Worm (Caenorhabditis elegans) whole organism, midembryonic: ENCODE results near the gene clec-243.
"Not testable (repeated sequence)": the region's sequence is repeated elsewhere in the genome, so short reads cannot be mapped to it uniquely, and the experiment has no call there.

Experiments
- T22C8.4 ChIP-seq: fragments of 200-800 bp; sonication (Bioruptor generic); IDR thresholded peaks from 2 replicates; pipeline ENCODE4 v1.3.6; 2022; ENCODE audit warnings: missing genetic modification characterization, missing compliant biosample characterization
- cog-1 ChIP-seq: sonication (generic microtip); optimal IDR thresholded peaks from 2 replicates; lab custom pipeline; 2016; ENCODE audit warnings: missing genetic modification characterization, missing compliant biosample characterization
- flt-1 ChIP-seq: fragments of 200-800 bp; sonication (Bioruptor generic); IDR thresholded peaks from 2 replicates; pipeline ENCODE4 v1.3.6; 2022; ENCODE audit warnings: missing genetic modification characterization, missing compliant biosample characterization
- klf-2 ChIP-seq: fragments of 200-800 bp; sonication (Bioruptor generic); conservative IDR thresholded peaks from 2 replicates; pipeline ENCODE4 v1.3.6; 2022; ENCODE audit warnings: missing genetic modification reagents, missing genetic modification characterization, missing compliant biosample characterization
- med-1 ChIP-seq: sonication (generic microtip); optimal IDR thresholded peaks from 2 replicates; lab custom pipeline; 2017; ENCODE audit warnings: missing genetic modification characterization, mild to moderate bottlenecking, missing compliant biosample characterization, antibody characterized with exemption, missing genetic modification reagents; ENCODE audit not compliant: insufficient read depth
- ref-1 ChIP-seq: fragments of 200-800 bp; sonication (Bioruptor generic); conservative IDR thresholded peaks from 2 replicates; pipeline ENCODE4 v1.3.6; 2022; ENCODE audit warnings: missing genetic modification reagents, missing genetic modification characterization, missing compliant biosample characterization
- tab-1 ChIP-seq: fragments of 200-800 bp; sonication (Bioruptor generic); IDR thresholded peaks from 2 replicates; pipeline ENCODE4 v1.3.6; 2022; ENCODE audit warnings: missing genetic modification characterization, missing compliant biosample characterization
- ztf-23 ChIP-seq: fragments of 200-800 bp; sonication (Bioruptor generic); IDR thresholded peaks from 2 replicates; pipeline ENCODE4 v1.3.6; 2022; ENCODE audit warnings: missing genetic modification reagents, missing genetic modification characterization, missing compliant biosample characterization
- ztf-29 ChIP-seq: fragments of 200-800 bp; sonication (Bioruptor generic); IDR thresholded peaks from 2 replicates; pipeline ENCODE4 v1.3.6; 2022; ENCODE audit warnings: missing genetic modification reagents, missing genetic modification characterization, missing compliant biosample characterization

Gene clec-243

ce11 chrV:17255454-17255853, 6.6 kb upstream of the clec-243 start, which contains the start of gene srh-115:
TSS of gene srh-115 (plus strand) at chrV:17255754.
- TF ChIP-seq flt-1: no peak
- no peak for TF ChIP-seq tab-1 (GFP tag; lab: Robert Waterston, UW)
- TF ChIP-seq med-1: no peak
- no peak for TF ChIP-seq ztf-29 (GFP tag; lab: Robert Waterston, UW)
- no peak for TF ChIP-seq ztf-23 (GFP tag; lab: Robert Waterston, UW)
- no peak for TF ChIP-seq klf-2 (GFP tag; lab: Robert Waterston, UW)
- TF ChIP-seq cog-1 (tag; lab: Kevin White, UChicago): no peak
- no peak for TF ChIP-seq ref-1
- TF ChIP-seq T22C8.4 (GFP tag; lab: Robert Waterston, UW): no peak

DNA sequence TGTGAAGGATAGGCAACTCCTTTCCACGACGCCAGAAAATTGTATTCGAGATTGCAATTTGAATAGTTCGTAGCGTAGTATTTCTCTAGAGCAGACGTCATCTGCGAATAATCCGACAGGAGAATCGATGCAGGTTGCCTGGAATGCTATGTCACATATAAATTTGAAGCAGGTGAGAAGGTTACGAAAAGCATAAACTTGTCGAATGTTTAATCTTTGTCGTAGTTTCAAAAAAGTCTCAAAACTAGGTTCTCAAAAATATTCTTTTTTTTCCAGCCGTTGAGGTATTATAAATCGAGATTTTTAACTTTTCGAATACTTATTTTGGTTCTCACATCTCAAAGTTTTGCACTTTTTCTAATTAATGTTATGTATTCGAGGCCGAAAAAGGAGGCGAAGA, 6.2 kb upstream of the clec-243 start, which contains the start of gene srh-116:
Gene srh-116, minus strand, starts transcription at position 101 of the 400 bp plus-strand sequence.
- not testable (repeated sequence) for TF ChIP-seq T22C8.4, ztf-23, klf-2 (GFP tag; lab: Robert Waterston, UW)

DNA sequence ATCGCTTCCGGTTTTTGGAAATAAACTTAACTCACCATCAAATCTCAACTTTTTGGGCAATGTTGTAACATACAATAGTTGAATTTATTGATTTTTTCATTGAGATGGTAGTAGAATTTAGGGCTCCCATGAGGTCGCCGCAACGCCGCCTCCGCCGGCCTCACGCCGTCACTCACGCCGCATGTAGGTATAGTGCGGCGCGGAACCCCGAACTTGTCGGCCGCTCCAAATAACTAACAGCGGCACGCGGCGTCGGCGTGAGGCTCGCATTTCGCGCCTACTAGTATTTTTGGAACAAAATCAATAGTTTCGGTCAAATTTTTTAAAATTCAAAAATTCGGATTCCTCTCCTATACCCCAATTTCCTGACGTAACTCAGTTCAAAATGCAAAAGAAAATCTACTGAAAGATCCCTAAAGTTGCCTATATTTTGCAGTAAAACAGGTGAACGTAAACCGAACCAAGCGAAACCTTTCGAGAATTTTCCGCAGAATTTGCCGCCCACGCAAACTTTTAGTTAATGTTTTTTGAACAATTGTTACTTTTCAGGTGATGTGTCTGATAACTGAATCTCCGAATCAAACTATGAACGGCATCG, 2.6 kb upstream of the clec-243 start, which contains the start of gene Y61B8A.6:
Gene Y61B8A.6, plus strand, starts transcription at position 548 of the 598 bp plus-strand sequence.
- no peak for TF ChIP-seq tab-1 (GFP tag; lab: Robert Waterston, UW)
- TF ChIP-seq flt-1: no peak
- 0 out of 2 replicates have a peak, but pooled peaks have one; percentile 9 for TF ChIP-seq T22C8.4 (GFP tag; lab: Robert Waterston, UW)
- no peak for TF ChIP-seq med-1
- no peak for TF ChIP-seq ztf-29 (GFP tag; lab: Robert Waterston, UW)
- no peak for TF ChIP-seq ztf-23 (GFP tag; lab: Robert Waterston, UW)
- no peak for TF ChIP-seq cog-1 (tag; lab: Kevin White, UChicago)
- no peak for TF ChIP-seq klf-2 (GFP tag; lab: Robert Waterston, UW)

DNA sequence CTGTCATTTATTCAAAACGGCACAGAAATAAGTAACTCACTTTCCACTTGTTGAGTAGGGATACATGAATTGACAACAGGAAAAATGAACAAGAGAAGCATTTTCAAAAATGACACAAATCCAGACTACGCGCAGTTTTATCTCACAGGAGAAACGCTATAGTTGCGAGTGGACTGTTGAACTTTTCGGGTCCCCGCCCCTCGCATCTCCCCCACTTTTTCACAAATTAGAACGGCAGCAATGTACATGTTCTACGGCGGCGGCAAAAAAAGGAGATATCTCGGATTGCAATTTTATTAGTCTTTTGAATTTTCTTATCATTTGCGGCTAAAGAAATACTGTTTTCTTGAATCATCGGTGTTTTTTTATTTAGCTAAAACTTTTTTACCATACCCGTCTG, 3.4 kb downstream of the clec-243 start, which contains the start of gene clec-242:
Gene clec-242, minus strand, starts transcription at position 101 of the 400 bp plus-strand sequence.
- TF ChIP-seq flt-1 (no peak), cog-1 (tag; lab: Kevin White, UChicago) (no peak), T22C8.4 (GFP tag; lab: Robert Waterston, UW) (no peak), tab-1 (GFP tag; lab: Robert Waterston, UW) (no peak), ref-1 (no peak), klf-2 (GFP tag; lab: Robert Waterston, UW) (no peak)

DNA sequence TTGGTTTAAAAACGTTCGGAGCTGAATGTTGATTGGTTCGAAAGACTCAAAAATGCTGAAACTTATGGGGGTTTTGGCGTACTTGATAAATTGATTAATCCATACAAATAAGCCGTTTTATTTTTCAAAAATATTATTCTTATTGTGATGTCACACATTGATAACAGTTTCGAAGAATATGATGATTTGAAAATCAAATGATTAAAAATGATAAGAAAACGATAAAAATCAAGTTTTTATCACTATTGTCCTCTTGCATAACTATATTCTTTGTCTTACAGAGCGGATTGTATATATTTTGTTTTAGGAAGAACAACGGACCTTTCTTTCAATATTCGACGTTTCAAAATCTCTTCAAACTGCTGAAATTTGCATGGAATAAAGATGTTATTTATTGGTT, 5.8 kb downstream of the clec-243 start:
- no peak for TF ChIP-seq cog-1 (tag; lab: Kevin White, UChicago)
- no peak for TF ChIP-seq ztf-23 (GFP tag; lab: Robert Waterston, UW)
- TF ChIP-seq med-1: no peak
- TF ChIP-seq ztf-29 (GFP tag; lab: Robert Waterston, UW): no peak
- no peak for TF ChIP-seq flt-1
- no peak for TF ChIP-seq tab-1 (GFP tag; lab: Robert Waterston, UW)
- TF ChIP-seq klf-2 (GFP tag; lab: Robert Waterston, UW): no peak
- TF ChIP-seq T22C8.4 (GFP tag; lab: Robert Waterston, UW): no peak
- no peak for TF ChIP-seq ref-1

DNA sequence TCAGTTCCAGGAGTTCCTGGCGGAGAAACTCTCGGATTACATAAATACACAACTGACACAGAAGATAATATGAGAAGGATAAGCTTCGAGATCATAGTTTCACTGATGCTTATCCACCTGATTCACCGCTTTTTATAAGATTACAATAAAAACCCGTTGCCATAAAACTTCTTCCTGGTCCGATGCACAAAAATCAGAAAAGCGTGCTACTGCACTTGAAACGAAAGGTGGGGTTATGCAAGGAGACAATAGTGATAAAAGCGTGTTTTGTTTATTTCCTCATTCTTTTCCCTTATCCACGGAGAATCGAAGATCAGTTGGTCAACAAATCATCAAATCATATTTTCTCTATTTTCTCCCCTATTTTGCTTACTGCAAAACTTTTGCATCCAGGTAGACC, 6.3 kb downstream of the clec-243 start, which contains the start of gene Y68A4B.3:
Gene Y68A4B.3, minus strand, starts transcription at position 101 of the 400 bp plus-strand sequence.
- TF ChIP-seq ztf-29 (GFP tag; lab: Robert Waterston, UW): no peak
- TF ChIP-seq flt-1: no peak
- TF ChIP-seq T22C8.4 (GFP tag; lab: Robert Waterston, UW): no peak
- TF ChIP-seq tab-1 (GFP tag; lab: Robert Waterston, UW): no peak
- no peak for TF ChIP-seq cog-1 (tag; lab: Kevin White, UChicago)
- TF ChIP-seq med-1: no peak
- TF ChIP-seq ztf-23 (GFP tag; lab: Robert Waterston, UW): no peak
- no peak for TF ChIP-seq klf-2 (GFP tag; lab: Robert Waterston, UW)
- no peak for TF ChIP-seq ref-1

- TF ChIP-seq tab-1 (GFP tag; lab: Robert Waterston, UW): no peak
- TF ChIP-seq klf-2 (GFP tag; lab: Robert Waterston, UW): no peak
- TF ChIP-seq ref-1: no peak
- no peak for TF ChIP-seq ztf-23 (GFP tag; lab: Robert Waterston, UW)
- TF ChIP-seq cog-1 (tag; lab: Kevin White, UChicago): no peak
- no peak for TF ChIP-seq T22C8.4 (GFP tag; lab: Robert Waterston, UW)
- TF ChIP-seq ztf-29 (GFP tag; lab: Robert Waterston, UW): no peak
- no peak for TF ChIP-seq med-1
- no peak for TF ChIP-seq flt-1
Observed at ce11 chrV:17241278-17241661, 7.5 kb downstream of the clec-243 start.

DNA sequence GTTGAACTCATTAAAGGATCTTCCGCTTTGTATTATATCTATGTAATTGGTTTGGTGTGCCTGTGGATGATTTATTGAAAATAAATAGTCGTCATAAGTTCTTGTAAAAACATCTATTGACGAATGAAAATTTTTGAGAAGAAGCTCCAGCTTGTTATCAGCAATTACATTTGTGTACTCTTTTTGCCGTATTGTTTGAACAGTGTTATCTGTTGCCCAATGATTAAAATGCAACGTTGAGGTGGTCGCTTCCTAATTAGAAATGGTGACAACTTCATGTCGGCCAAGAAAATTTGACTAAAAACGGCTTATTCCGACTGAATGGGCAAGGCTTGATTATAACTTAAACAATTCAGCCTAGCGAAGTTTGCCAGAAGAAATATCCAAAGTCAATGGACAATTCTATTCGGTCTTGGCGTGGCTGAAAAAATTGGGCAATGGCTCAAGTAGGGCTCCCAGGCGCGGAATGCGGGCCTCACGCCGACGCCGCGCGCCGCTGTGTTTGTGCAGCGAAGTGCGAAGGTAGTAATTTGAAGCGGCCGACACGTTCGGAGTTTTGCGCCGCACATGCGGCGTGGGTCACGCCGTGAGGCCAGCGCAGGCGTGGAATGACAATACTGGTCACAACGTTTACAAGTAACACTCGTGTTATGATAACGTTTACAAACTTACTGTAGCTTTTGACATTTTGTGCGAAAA, 8.1 kb downstream of the clec-243 start:
- no peak for TF ChIP-seq ztf-23 (GFP tag; lab: Robert Waterston, UW)
- no peak for TF ChIP-seq tab-1 (GFP tag; lab: Robert Waterston, UW)
- TF ChIP-seq med-1: no peak
- no peak for TF ChIP-seq flt-1
- TF ChIP-seq ztf-29 (GFP tag; lab: Robert Waterston, UW): no peak
- TF ChIP-seq ref-1: no peak
- no peak for TF ChIP-seq T22C8.4 (GFP tag; lab: Robert Waterston, UW)
- no peak for TF ChIP-seq klf-2 (GFP tag; lab: Robert Waterston, UW)
- TF ChIP-seq cog-1 (tag; lab: Kevin White, UChicago): no peak

DNA sequence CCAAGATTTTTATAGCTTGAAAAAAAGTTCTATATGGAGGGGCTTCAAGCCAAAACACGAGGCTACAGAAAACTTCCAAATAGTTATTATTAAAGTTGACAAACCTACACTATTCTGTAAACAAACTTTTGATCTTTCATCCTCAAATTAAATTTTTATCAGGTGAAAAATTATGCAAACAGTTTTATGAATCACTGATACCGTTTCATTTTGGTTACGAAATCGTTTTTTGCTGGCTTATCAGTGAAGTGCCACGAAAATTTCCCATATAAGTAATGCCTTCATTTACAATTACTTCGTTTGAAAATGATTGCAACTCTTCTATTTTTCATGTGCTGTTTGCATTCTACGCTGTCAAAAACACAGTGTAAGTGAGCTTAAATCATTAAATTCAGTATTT, 10.0 kb downstream of the clec-243 start, which contains the start of gene T19C9.8:
Gene T19C9.8, plus strand, starts transcription at position 299 of the 400 bp plus-strand sequence.
- TF ChIP-seq med-1 (no peak), T22C8.4 (GFP tag; lab: Robert Waterston, UW) (no peak), klf-2 (GFP tag; lab: Robert Waterston, UW) (no peak), ztf-23 (GFP tag; lab: Robert Waterston, UW) (no peak), tab-1 (GFP tag; lab: Robert Waterston, UW) (no peak), ref-1 (no peak)
